Worm (Caenorhabditis elegans) whole organism, early embryonic: ENCODE data around the gene sco-1.

Experiments used
- B0310.2 ChIP-seq: sonication (generic microtip); optimal IDR thresholded peaks from 2 replicates; lab custom pipeline; 2016; ENCODE audit warnings: mild to moderate bottlenecking, missing genetic modification characterization, missing compliant biosample characterization
- F13C5.2 ChIP-seq: sonication (generic microtip); optimal IDR thresholded peaks from 2 replicates; lab custom pipeline; 2017; ENCODE audit warnings: mild to moderate bottlenecking, missing genetic modification characterization, inconsistent platforms, missing compliant biosample characterization
- aly-1 ChIP-seq: sonication (generic microtip); optimal IDR thresholded peaks from 2 replicates; lab custom pipeline; 2016; ENCODE audit warnings: missing genetic modification characterization, missing compliant biosample characterization
- ama-1 ChIP-seq: fragments of 150-350 bp; optimal IDR thresholded peaks from 2 replicates; lab custom pipeline; 2014
- ceh-13 ChIP-seq: fragments of 200-800 bp; sonication (Bioruptor generic); optimal IDR thresholded peaks from 2 replicates; lab custom pipeline; 2018; ENCODE audit warnings: mild to moderate bottlenecking, missing genetic modification characterization, missing compliant biosample characterization
- ceh-36 ChIP-seq: sonication (generic microtip); optimal IDR thresholded peaks from 2 replicates; lab custom pipeline; 2016; ENCODE audit warnings: missing genetic modification characterization, inconsistent platforms, missing compliant biosample characterization
- ets-7 ChIP-seq: sonication (generic microtip); optimal IDR thresholded peaks from 2 replicates; lab custom pipeline; 2016; ENCODE audit warnings: missing genotype, missing genetic modification characterization, missing compliant biosample characterization
- flt-1 ChIP-seq: fragments of 200-800 bp; sonication (Bioruptor generic); IDR thresholded peaks from 2 replicates; pipeline ENCODE4 v1.3.6; 2022; ENCODE audit warnings: missing genetic modification characterization, missing compliant biosample characterization
- hmbx-1 ChIP-seq: sonication (generic microtip); optimal IDR thresholded peaks from 2 replicates; lab custom pipeline; 2016; ENCODE audit warnings: mild to moderate bottlenecking, missing genetic modification characterization, missing compliant biosample characterization
- hmg-4 ChIP-seq: fragments of 200-800 bp; sonication (Bioruptor generic); optimal IDR thresholded peaks from 2 replicates; lab custom pipeline; 2018; ENCODE audit warnings: mild to moderate bottlenecking, missing genetic modification characterization, missing compliant biosample characterization
- hnd-1 ChIP-seq: sonication (generic microtip); optimal IDR thresholded peaks from 2 replicates; lab custom pipeline; 2016; ENCODE audit warnings: missing genetic modification characterization, missing compliant biosample characterization
- pes-1 ChIP-seq: fragments of 200-800 bp; sonication (Bioruptor generic); IDR thresholded peaks from 2 replicates; pipeline ENCODE4 v1.3.6; 2022; ENCODE audit warnings: missing genetic modification reagents, missing genetic modification characterization, missing compliant biosample characterization
- scrt-1 ChIP-seq: fragments of 200-800 bp; sonication (Bioruptor generic); IDR thresholded peaks from 2 replicates; pipeline ENCODE4 v1.3.6; 2022; ENCODE audit warnings: missing genetic modification characterization, missing compliant biosample characterization
- sea-1 ChIP-seq: fragments of 200-800 bp; sonication (Bioruptor generic); conservative IDR thresholded peaks from 2 replicates; pipeline ENCODE4 v1.3.6; 2022; ENCODE audit warnings: missing genetic modification characterization, missing compliant biosample characterization
- tbx-11 ChIP-seq: fragments of 200-800 bp; sonication (Bioruptor generic); IDR thresholded peaks from 2 replicates; pipeline ENCODE4 v1.3.6; 2022; ENCODE audit warnings: missing genetic modification characterization, missing compliant biosample characterization
- tbx-37 ChIP-seq: fragments of 200-800 bp; sonication (Bioruptor generic); conservative IDR thresholded peaks from 2 replicates; pipeline ENCODE4 v1.3.6; 2022; ENCODE audit warnings: missing genetic modification reagents, missing genetic modification characterization, missing compliant biosample characterization
- tra-4 ChIP-seq: sonication (generic microtip); optimal IDR thresholded peaks from 2 replicates; lab custom pipeline; 2017; ENCODE audit warnings: missing genetic modification characterization, missing compliant biosample characterization

The sco-1 gene

ce11 chrII:4316011-4316410 is 16.6 kb downstream of the sco-1 start, which contains the start of gene srw-40:
Gene srw-40, minus strand, starts transcription at chrII:4316111.
- TF ChIP-seq tbx-37 (GFP tag; lab: Robert Waterston, UW) (no peak), sea-1 (GFP tag; lab: Robert Waterston, UW) (no peak), hnd-1 (tag; lab: Kevin White, UChicago) (no peak), hmg-4 (GFP tag; lab: Kevin White, UChicago) (no peak), hmbx-1 (tag; lab: Kevin White, UChicago) (no peak), ama-1 (lab: Kevin White, UChicago) (no peak), tbx-11 (GFP tag; lab: Robert Waterston, UW) (no peak), pes-1 (GFP tag; lab: Robert Waterston, UW) (no peak), scrt-1 (GFP tag; lab: Robert Waterston, UW) (no peak), B0310.2 (tag; lab: Kevin White, UChicago) (no peak), flt-1 (GFP tag; lab: Robert Waterston, UW) (no peak)

ce11 chrII:4319537-4320019 is 20.1 kb downstream of the sco-1 start, which contains the start of gene Y52E8A.6:
Gene Y52E8A.6, minus strand, starts transcription at chrII:4319969.
- TF ChIP-seq sea-1 (GFP tag; lab: Robert Waterston, UW) (no peak), ceh-36 (tag; lab: Kevin White, UChicago) (no peak), aly-1 (no peak), hnd-1 (tag; lab: Kevin White, UChicago) (no peak), F13C5.2 (no peak), ama-1 (lab: Kevin White, UChicago) (no peak), tbx-37 (GFP tag; lab: Robert Waterston, UW) (no peak), ets-7 (no peak), tbx-11 (GFP tag; lab: Robert Waterston, UW) (no peak), hmg-4 (GFP tag; lab: Kevin White, UChicago) (no peak), ceh-13 (GFP tag; lab: Kevin White, UChicago) (no peak), pes-1 (GFP tag; lab: Robert Waterston, UW) (no peak), B0310.2 (tag; lab: Kevin White, UChicago) (no peak), hmbx-1 (tag; lab: Kevin White, UChicago) (no peak)

- TF ChIP-seq ceh-36 (tag; lab: Kevin White, UChicago) (no peak), tra-4 (no peak), scrt-1 (GFP tag; lab: Robert Waterston, UW) (no peak), sea-1 (GFP tag; lab: Robert Waterston, UW) (no peak), tbx-11 (GFP tag; lab: Robert Waterston, UW) (no peak), pes-1 (GFP tag; lab: Robert Waterston, UW) (no peak), hmg-4 (GFP tag; lab: Kevin White, UChicago) (no peak), ama-1 (lab: Kevin White, UChicago) (no peak), B0310.2 (tag; lab: Kevin White, UChicago) (no peak), ets-7 (no peak), aly-1 (no peak), F13C5.2 (no peak), ceh-13 (GFP tag; lab: Kevin White, UChicago) (no peak), hmbx-1 (tag; lab: Kevin White, UChicago) (no peak), tbx-37 (GFP tag; lab: Robert Waterston, UW) (no peak), flt-1 (GFP tag; lab: Robert Waterston, UW) (no peak), hnd-1 (tag; lab: Kevin White, UChicago) (no peak)
Observed at ce11 chrII:4320455-4320854, 21.0 kb downstream of the sco-1 start, which contains the start of gene Y52E8A.2. Gene Y52E8A.2, plus strand, starts transcription at chrII:4320836.

ce11 chrII:4321766-4322165 is 22.3 kb downstream of the sco-1 start, which contains the start of gene Y52E8A.1:
Gene Y52E8A.1, plus strand, starts transcription at chrII:4322066.
- TF ChIP-seq ets-7 (no peak), F13C5.2 (no peak), hmg-4 (GFP tag; lab: Kevin White, UChicago) (no peak), tbx-37 (GFP tag; lab: Robert Waterston, UW) (no peak), scrt-1 (GFP tag; lab: Robert Waterston, UW) (no peak), sea-1 (GFP tag; lab: Robert Waterston, UW) (no peak), hnd-1 (tag; lab: Kevin White, UChicago) (no peak), tra-4 (no peak), ceh-36 (tag; lab: Kevin White, UChicago) (no peak), ama-1 (lab: Kevin White, UChicago) (no peak), tbx-11 (GFP tag; lab: Robert Waterston, UW) (no peak)

- TF ChIP-seq hnd-1 (tag; lab: Kevin White, UChicago) (no peak), ama-1 (lab: Kevin White, UChicago) (no peak), pes-1 (GFP tag; lab: Robert Waterston, UW) (no peak), scrt-1 (GFP tag; lab: Robert Waterston, UW) (no peak)
Observed at ce11 chrII:4322871-4323270, 23.4 kb downstream of the sco-1 start, which contains the start of gene H20J04.6. Gene H20J04.6, plus strand, starts transcription at chrII:4323256.

- TF ChIP-seq sea-1 (GFP tag; lab: Robert Waterston, UW) (no peak), hnd-1 (tag; lab: Kevin White, UChicago) (no peak), F13C5.2 (no peak), ama-1 (lab: Kevin White, UChicago) (no peak), ceh-36 (tag; lab: Kevin White, UChicago) (no peak), tbx-11 (GFP tag; lab: Robert Waterston, UW) (no peak), B0310.2 (tag; lab: Kevin White, UChicago) (no peak), hmbx-1 (tag; lab: Kevin White, UChicago) (no peak), tbx-37 (GFP tag; lab: Robert Waterston, UW) (no peak), tra-4 (no peak), scrt-1 (GFP tag; lab: Robert Waterston, UW) (no peak), flt-1 (GFP tag; lab: Robert Waterston, UW) (no peak)
Observed at ce11 chrII:4324061-4324460, 24.6 kb downstream of the sco-1 start, which contains the start of gene mog-2. Gene mog-2, plus strand, starts transcription at chrII:4324361.

- TF ChIP-seq hmbx-1 (tag; lab: Kevin White, UChicago): no peak
- TF ChIP-seq aly-1: no peak
- no peak for TF ChIP-seq ets-7
- no peak for TF ChIP-seq scrt-1 (GFP tag; lab: Robert Waterston, UW)
- TF ChIP-seq F13C5.2: no peak
- no peak for TF ChIP-seq B0310.2 (tag; lab: Kevin White, UChicago)
- TF ChIP-seq ceh-36 (tag; lab: Kevin White, UChicago): no peak
- TF ChIP-seq tbx-11 (GFP tag; lab: Robert Waterston, UW): no peak
- no peak for TF ChIP-seq tbx-37 (GFP tag; lab: Robert Waterston, UW)
- TF ChIP-seq ceh-13 (GFP tag; lab: Kevin White, UChicago): no peak
- TF ChIP-seq pes-1 (GFP tag; lab: Robert Waterston, UW): no peak
- no peak for TF ChIP-seq tra-4
- TF ChIP-seq sea-1 (GFP tag; lab: Robert Waterston, UW): no peak
- no peak for TF ChIP-seq hmg-4 (GFP tag; lab: Kevin White, UChicago)
- no peak for TF ChIP-seq flt-1 (GFP tag; lab: Robert Waterston, UW)
- no peak for TF ChIP-seq ama-1 (lab: Kevin White, UChicago)
Observed at ce11 chrII:4326420-4326819, 27.0 kb downstream of the sco-1 start, which contains the start of gene pfd-2. Gene pfd-2, plus strand, starts transcription at chrII:4326720.
